Fruit fly (Drosophila melanogaster) whole organism, prepupa: ENCODE measurements around the gene CG15571.

ENCODE experiments used
- Blimp-1 ChIP-seq: fragments of 200-800 bp; sonication (Bioruptor generic); optimal IDR thresholded peaks from 3 replicates; lab custom pipeline; 2017; ENCODE audit warnings: missing biosample characterization, missing genetic modification characterization, mild to moderate bottlenecking, moderate library complexity, missing genetic modification reagents
- CG10669 ChIP-seq: fragments of 200-800 bp; sonication (Bioruptor generic); optimal IDR thresholded peaks from 3 replicates; lab custom pipeline; 2018; ENCODE audit warnings: missing biosample characterization, mild to moderate bottlenecking, missing genetic modification characterization, moderate library complexity
- CG11294 ChIP-seq: fragments of 200-800 bp; sonication (Bioruptor generic); IDR thresholded peaks from 2 replicates; pipeline ENCODE4 v1.3.6; 2022; ENCODE audit warnings: missing biosample characterization, missing genetic modification characterization
- CG11762 ChIP-seq: fragments of 200-800 bp; sonication (Bioruptor generic); optimal IDR thresholded peaks from 3 replicates; lab custom pipeline; 2016; ENCODE audit warnings: missing biosample characterization, missing genetic modification characterization; ENCODE audit not compliant: insufficient read depth
- CG11902 ChIP-seq: fragments of 200-800 bp; sonication (Bioruptor generic); optimal IDR thresholded peaks from 3 replicates; lab custom pipeline; 2016; ENCODE audit warnings: missing biosample characterization, missing genetic modification characterization
- CG15336 ChIP-seq: fragments of 200-800 bp; sonication (Bioruptor generic); IDR thresholded peaks from 2 replicates; pipeline ENCODE4 v1.3.6; 2022; ENCODE audit warnings: missing biosample characterization, missing genetic modification characterization
- CG16779 ChIP-seq: fragments of 200-800 bp; sonication (Bioruptor generic); optimal IDR thresholded peaks from 3 replicates; lab custom pipeline; 2017; ENCODE audit warnings: missing biosample characterization, mild to moderate bottlenecking, missing genetic modification characterization
- CG3032 ChIP-seq: fragments of 200-800 bp; optimal IDR thresholded peaks from 2 replicates; lab custom pipeline; 2019; ENCODE audit warnings: missing biosample characterization, mild to moderate bottlenecking, missing genetic modification characterization, moderate library complexity
- CG31627 ChIP-seq: fragments of 200-800 bp; sonication (Bioruptor generic); optimal IDR thresholded peaks from 3 replicates; lab custom pipeline; 2016; ENCODE audit warnings: missing biosample characterization, missing genetic modification characterization
- CG32006 ChIP-seq: fragments of 200-800 bp; sonication (Bioruptor generic); optimal IDR thresholded peaks from 3 replicates; lab custom pipeline; 2017; ENCODE audit warnings: missing biosample characterization, mild to moderate bottlenecking, missing genetic modification characterization
- CG34406 ChIP-seq: fragments of 200-800 bp; sonication (Bioruptor generic); optimal IDR thresholded peaks from 3 replicates; lab custom pipeline; 2016; ENCODE audit warnings: missing biosample characterization, missing genetic modification characterization
- CG3919 ChIP-seq: fragments of 200-800 bp; sonication (Bioruptor generic); optimal IDR thresholded peaks from 3 replicates; lab custom pipeline; 2016; ENCODE audit warnings: missing biosample characterization, missing genetic modification characterization
- CG4318 ChIP-seq: fragments of 200-800 bp; sonication (Bioruptor generic); optimal IDR thresholded peaks from 3 replicates; lab custom pipeline; 2017; ENCODE audit warnings: missing biosample characterization, mild to moderate bottlenecking, missing genetic modification characterization
- CG6163 ChIP-seq: fragments of 200-800 bp; sonication (Bioruptor generic); IDR thresholded peaks from 3 replicates; pipeline ENCODE4 v1.3.6; 2022; ENCODE audit warnings: missing biosample characterization, missing genetic modification characterization
- CG6276 ChIP-seq: fragments of 200-800 bp; sonication (Bioruptor generic); optimal IDR thresholded peaks from 2 replicates; lab custom pipeline; 2017; ENCODE audit warnings: missing biosample characterization, mild to moderate bottlenecking, missing genetic modification characterization
- CG6808 ChIP-seq: fragments of 200-800 bp; sonication (Bioruptor generic); optimal IDR thresholded peaks from 3 replicates; lab custom pipeline; 2017; ENCODE audit warnings: missing biosample characterization, missing genetic modification characterization, mild to moderate bottlenecking, moderate library complexity, missing genetic modification reagents
- CG6854 ChIP-seq: fragments of 200-800 bp; sonication (Bioruptor generic); optimal IDR thresholded peaks from 2 replicates; lab custom pipeline; 2017; ENCODE audit warnings: missing biosample characterization, mild to moderate bottlenecking, missing genetic modification characterization
- CG7368 ChIP-seq: fragments of 200-800 bp; sonication (Bioruptor generic); optimal IDR thresholded peaks from 3 replicates; lab custom pipeline; 2016; ENCODE audit warnings: missing biosample characterization, missing genetic modification characterization
- CG8319 ChIP-seq: fragments of 200-800 bp; sonication (Bioruptor generic); optimal IDR thresholded peaks from 3 replicates; lab custom pipeline; 2016; ENCODE audit warnings: missing biosample characterization, missing genetic modification characterization
- CG8632 ChIP-seq: fragments of 200-800 bp; sonication (Bioruptor generic); optimal IDR thresholded peaks from 3 replicates; lab custom pipeline; 2016; ENCODE audit warnings: missing biosample characterization, missing genetic modification characterization
- CG9139 ChIP-seq: fragments of 200-800 bp; sonication (Bioruptor generic); optimal IDR thresholded peaks from 3 replicates; lab custom pipeline; 2017; ENCODE audit warnings: missing biosample characterization, mild to moderate bottlenecking, missing genetic modification characterization
- Eip75B ChIP-seq: fragments of 200-800 bp; sonication (Bioruptor generic); optimal IDR thresholded peaks from 3 replicates; lab custom pipeline; 2016; ENCODE audit warnings: missing biosample characterization, missing genetic modification characterization
- Eip78C ChIP-seq: fragments of 200-800 bp; sonication (Bioruptor generic); peaks from one replicate; lab custom pipeline; 2016; ENCODE audit warnings: missing biosample characterization, missing genetic modification characterization
- Eip93F ChIP-seq: fragments of 200-800 bp; sonication (Bioruptor generic); optimal IDR thresholded peaks from 2 replicates; lab custom pipeline; 2016; ENCODE audit warnings: missing biosample characterization, mild to moderate bottlenecking, missing genetic modification characterization
- Ets21C ChIP-seq: fragments of 200-800 bp; sonication (Bioruptor generic); optimal IDR thresholded peaks from 3 replicates; lab custom pipeline; 2016; ENCODE audit warnings: missing biosample characterization, missing genetic modification characterization
- Ets96B ChIP-seq: fragments of 200-800 bp; optimal IDR thresholded peaks from 2 replicates; lab custom pipeline; 2019; ENCODE audit warnings: missing biosample characterization, mild to moderate bottlenecking, missing genetic modification characterization, moderate library complexity
- Gug ChIP-seq: fragments of 200-800 bp; sonication (Bioruptor generic); IDR thresholded peaks from 2 replicates; pipeline ENCODE4 v1.3.6; 2022; ENCODE audit warnings: missing biosample characterization, missing genetic modification characterization
- Hr39 ChIP-seq: fragments of 200-800 bp; sonication (Bioruptor generic); optimal IDR thresholded peaks from 2 replicates; lab custom pipeline; 2016; ENCODE audit warnings: missing biosample characterization, missing genetic modification characterization
- Hr4 ChIP-seq: fragments of 200-800 bp; sonication (Bioruptor generic); optimal IDR thresholded peaks from 3 replicates; lab custom pipeline; 2016; ENCODE audit warnings: missing biosample characterization, missing genetic modification characterization
- Met ChIP-seq: fragments of 200-800 bp; sonication (Bioruptor generic); optimal IDR thresholded peaks from 3 replicates; lab custom pipeline; 2016; ENCODE audit warnings: missing biosample characterization, missing genetic modification characterization
- OdsH ChIP-seq: fragments of 200-800 bp; sonication (Bioruptor generic); optimal IDR thresholded peaks from 3 replicates; lab custom pipeline; 2016; ENCODE audit warnings: missing biosample characterization, missing genetic modification characterization
- Sox14 ChIP-seq: fragments of 200-800 bp; sonication (Bioruptor generic); optimal IDR thresholded peaks from 3 replicates; lab custom pipeline; 2016; ENCODE audit warnings: missing biosample characterization, missing genetic modification characterization
- Sox15 ChIP-seq: fragments of 200-800 bp; sonication (Bioruptor generic); optimal IDR thresholded peaks from 3 replicates; lab custom pipeline; 2016; ENCODE audit warnings: missing biosample characterization, missing genetic modification characterization
- acj6 ChIP-seq: fragments of 200-800 bp; sonication (Bioruptor generic); optimal IDR thresholded peaks from 3 replicates; lab custom pipeline; 2016; ENCODE audit warnings: missing biosample characterization, missing genetic modification characterization
- cyc ChIP-seq: fragments of 200-800 bp; sonication (Bioruptor generic); optimal IDR thresholded peaks from 3 replicates; lab custom pipeline; 2016; ENCODE audit warnings: missing biosample characterization, missing genetic modification characterization
- dsx ChIP-seq: fragments of 200-800 bp; optimal IDR thresholded peaks from 3 replicates; lab custom pipeline; 2019; ENCODE audit warnings: missing biosample characterization, mild to moderate bottlenecking, missing genetic modification characterization, moderate library complexity; ENCODE audit not compliant: poor library complexity, severe bottlenecking
- eg ChIP-seq: fragments of 200-800 bp; sonication (Bioruptor generic); IDR thresholded peaks from 3 replicates; pipeline ENCODE4 v1.3.6; 2022; ENCODE audit warnings: missing biosample characterization, missing genetic modification characterization
- fd85E ChIP-seq: fragments of 200-800 bp; sonication (Bioruptor generic); optimal IDR thresholded peaks from 3 replicates; lab custom pipeline; 2016; ENCODE audit warnings: missing biosample characterization, missing genetic modification characterization
- fkh ChIP-seq: fragments of 200-800 bp; sonication (Bioruptor generic); optimal IDR thresholded peaks from 3 replicates; lab custom pipeline; 2017; ENCODE audit warnings: missing biosample characterization, mild to moderate bottlenecking, missing genetic modification characterization, moderate library complexity
- lz ChIP-seq: fragments of 200-800 bp; sonication (Bioruptor generic); optimal IDR thresholded peaks from 3 replicates; lab custom pipeline; 2016; ENCODE audit warnings: missing biosample characterization, missing genetic modification characterization
- net ChIP-seq: fragments of 200-800 bp; sonication (Bioruptor generic); optimal IDR thresholded peaks from 3 replicates; lab custom pipeline; 2016; ENCODE audit warnings: missing biosample characterization, missing genetic modification characterization
- salr ChIP-seq, 2 experiments: fragments of 200-800 bp; sonication (Bioruptor generic); optimal IDR thresholded peaks; 3 replicates each; lab custom pipeline; 2016 to 2018; ENCODE audit warnings: missing biosample characterization in 2 of 2, missing genetic modification characterization in 2 of 2, mild to moderate bottlenecking in 1 of 2
- spab ChIP-seq: fragments of 200-800 bp; sonication (Bioruptor generic); optimal IDR thresholded peaks from 2 replicates; lab custom pipeline; 2017; ENCODE audit warnings: missing biosample characterization, mild to moderate bottlenecking, missing genetic modification characterization, missing genetic modification reagents
- ss ChIP-seq, 2 experiments: fragments of 200-800 bp; sonication (Bioruptor generic); optimal IDR thresholded peaks; 2 replicates in 1 of 2; 3 replicates in 1 of 2; lab custom pipeline; 2017 to 2018; ENCODE audit warnings: mild to moderate bottlenecking in 2 of 2, missing biosample characterization in 2 of 2, missing genetic modification characterization in 2 of 2, moderate library complexity in 1 of 2
- svp ChIP-seq: fragments of 200-800 bp; sonication (Bioruptor generic); peaks from one replicate; lab custom pipeline; 2016; ENCODE audit warnings: missing biosample characterization, missing genetic modification characterization
- topi ChIP-seq: fragments of 200-800 bp; sonication (Bioruptor generic); optimal IDR thresholded peaks from 3 replicates; lab custom pipeline; 2016; ENCODE audit warnings: missing biosample characterization, missing genetic modification characterization
- vri ChIP-seq: fragments of 200-800 bp; sonication (Bioruptor generic); optimal IDR thresholded peaks from 3 replicates; lab custom pipeline; 2016; ENCODE audit warnings: missing biosample characterization, mild to moderate bottlenecking, missing genetic modification characterization

CG15571 gene

DNA sequence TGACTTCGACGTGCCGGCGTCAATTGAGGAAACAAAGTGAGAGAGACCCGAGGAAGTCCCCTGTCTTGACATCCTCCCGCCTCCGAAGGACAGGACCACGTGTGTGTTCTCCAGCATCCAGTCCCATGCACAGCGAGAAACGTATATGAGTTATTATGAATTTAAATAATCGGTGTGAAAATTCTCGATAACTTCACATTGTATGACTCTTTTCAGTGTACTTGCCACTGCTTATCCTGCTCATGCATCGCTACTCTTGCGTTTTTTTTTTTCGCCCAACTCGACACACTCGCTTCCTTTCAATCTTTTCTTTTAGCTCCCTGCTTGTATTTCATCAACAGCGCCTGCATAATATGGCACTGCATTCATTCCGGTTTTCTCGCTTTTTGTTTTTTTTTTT lies 41.4 kb downstream of the CG15571 start (continued):
- TF ChIP-seq eg (GFP tag; lab: Robert Waterston, UW), result peak; percentile 33; the same call in 1 of the 3 replicates
- no peak for TF ChIP-seq salr (GFP tag; optimal IDR thresholded peaks at IDR 0.05; lab: Kevin White, UChicago)
- no peak for TF ChIP-seq Gug (GFP tag; lab: Robert Waterston, UW)
- peak; percentile 52 for TF ChIP-seq CG11762
- TF ChIP-seq CG3919 (GFP tag; lab: Kevin White, UChicago), result peak; percentile 70
- peak; percentile 37 for TF ChIP-seq Ets96B (tag; lab: Kevin White, UChicago)
- TF ChIP-seq Sox14 (GFP tag; lab: Kevin White, UChicago), result peak; percentile 60
- no peak for TF ChIP-seq fkh (GFP tag; lab: Kevin White, UChicago)
- peak; percentile 73 for TF ChIP-seq Eip75B (GFP tag; lab: Kevin White, UChicago)
- TF ChIP-seq Blimp-1 (GFP tag; lab: Kevin White, UChicago), result no peak
- TF ChIP-seq CG11294, result no peak
- TF ChIP-seq CG8632 (GFP tag; lab: Kevin White, UChicago), result peak; percentile 62
- no peak for TF ChIP-seq CG4318 (GFP tag; lab: Kevin White, UChicago)
- peak; percentile 44; the same call in 1 of the 2 replicates for TF ChIP-seq CG15336 (GFP tag; lab: Robert Waterston, UW)
- TF ChIP-seq OdsH (GFP tag; lab: Kevin White, UChicago), result peak; percentile 53
- TF ChIP-seq svp (GFP tag; lab: Kevin White, UChicago), result peak; percentile 75
- TF ChIP-seq lz (GFP tag; lab: Kevin White, UChicago), result peak; percentile 57
- peak; percentile 33 for TF ChIP-seq CG11902 (GFP tag; lab: Kevin White, UChicago)
- TF ChIP-seq CG16779 (tag; lab: Kevin White, UChicago), result no peak
- no peak for TF ChIP-seq CG6276 (GFP tag; lab: Kevin White, UChicago)
- TF ChIP-seq CG6163 (GFP tag; lab: Robert Waterston, UW), result peak; percentile 58; the same call in 1 of the 3 replicates
- TF ChIP-seq dsx (GFP tag; lab: Kevin White, UChicago), result peak; percentile 55
- peak; percentile 59 for TF ChIP-seq cyc (GFP tag; lab: Kevin White, UChicago)
- TF ChIP-seq fd85E (GFP tag; lab: Kevin White, UChicago), result peak; percentile 33
- TF ChIP-seq spab (GFP tag; lab: Kevin White, UChicago), result peak; percentile 41
- peak; percentile 9 for TF ChIP-seq Hr4 (GFP tag; lab: Kevin White, UChicago)
- peak; percentile 5 for TF ChIP-seq CG9139 (GFP tag; lab: Kevin White, UChicago)
- TF ChIP-seq net, result peak; percentile 40
- TF ChIP-seq CG10669 (GFP tag; lab: Kevin White, UChicago), result peak; percentile 39
- TF ChIP-seq vri, result peak; percentile 33
- peak; percentile 88 for TF ChIP-seq Eip78C (GFP tag; lab: Kevin White, UChicago)
- peak; percentile 39 for TF ChIP-seq CG31627
- peak; percentile 18 for TF ChIP-seq CG32006 (GFP tag; lab: Kevin White, UChicago)
- TF ChIP-seq acj6 (GFP tag; lab: Kevin White, UChicago), result peak; percentile 52
- peak; percentile 35 for TF ChIP-seq Ets21C
- TF ChIP-seq CG3032 (tag; lab: Kevin White, UChicago), result peak; percentile 33
- TF ChIP-seq, all 60 proteins: peak for 45

DNA sequence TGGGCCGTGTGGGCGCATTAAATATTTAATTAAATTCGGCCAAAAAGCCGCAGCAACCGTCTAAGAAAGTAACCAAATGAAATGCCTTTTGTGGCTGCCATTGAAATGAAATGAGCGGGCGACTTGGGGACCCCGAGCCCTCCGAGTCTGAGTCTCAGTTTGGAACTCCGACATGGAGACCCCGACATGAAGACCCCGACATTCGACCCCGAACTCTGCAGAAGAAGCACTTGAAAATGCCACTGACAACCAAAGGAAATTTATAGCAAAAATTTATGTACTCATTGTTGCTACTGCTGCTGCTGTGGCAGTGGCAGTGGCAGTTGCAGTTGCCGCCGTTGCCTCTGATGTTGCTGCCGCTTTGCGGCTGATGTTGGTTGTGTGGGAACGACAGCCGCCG lies 43.8 kb downstream of the CG15571 start:
- peak; percentile 26 for TF ChIP-seq svp (GFP tag; lab: Kevin White, UChicago)
- TF ChIP-seq Sox15 (GFP tag; lab: Kevin White, UChicago), result no peak
- TF ChIP-seq CG8319, result peak; percentile 79
- no peak for TF ChIP-seq eg (GFP tag; lab: Robert Waterston, UW)

DNA sequence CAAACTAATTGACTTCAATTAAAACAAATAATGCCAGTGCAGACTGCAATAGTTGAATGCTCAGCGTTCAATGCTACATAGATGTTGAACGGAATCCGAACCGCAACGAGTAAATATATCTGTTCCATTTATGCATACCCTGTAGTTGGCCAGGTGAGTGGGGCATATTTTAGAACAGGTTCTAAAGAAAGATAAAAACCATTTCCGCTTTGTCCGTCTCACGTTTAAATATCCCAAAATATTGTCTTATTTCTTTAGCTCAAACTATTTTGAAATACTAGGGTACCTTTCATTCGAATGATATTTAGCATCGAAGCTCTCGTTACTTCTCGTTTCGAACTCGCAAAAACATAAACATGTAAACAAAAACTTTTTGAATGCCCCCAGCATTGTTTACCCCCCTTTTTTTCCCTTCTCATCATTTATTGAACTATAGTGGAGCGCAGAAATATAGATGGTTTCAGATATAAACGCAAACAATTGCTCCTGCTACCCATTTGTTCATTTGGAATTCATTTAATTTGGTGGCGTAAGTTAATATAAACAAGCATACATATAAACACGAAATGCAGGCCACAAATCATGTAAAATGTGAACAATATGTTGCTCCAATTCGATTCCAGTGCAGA lies 44.9 kb downstream of the CG15571 start:
- TF ChIP-seq ss (GFP tag; optimal IDR thresholded peaks at IDR 0.05; lab: Kevin White, UChicago) (no peak), Hr39 (GFP tag; lab: Kevin White, UChicago) (peak; percentile 33), CG6854 (no peak), CG11902 (GFP tag; lab: Kevin White, UChicago) (no peak), CG4318 (GFP tag; lab: Kevin White, UChicago) (no peak), Eip93F (GFP tag; lab: Kevin White, UChicago) (no peak), CG6808 (GFP tag; lab: Kevin White, UChicago) (no peak), CG11294 (peak; percentile 43; the same call in 1 of the 2 replicates), fd85E (GFP tag; lab: Kevin White, UChicago) (no peak), CG7368 (GFP tag; lab: Kevin White, UChicago) (no peak), CG6163 (GFP tag; lab: Robert Waterston, UW) (peak; percentile 77), Blimp-1 (GFP tag; lab: Kevin White, UChicago) (no peak), CG15336 (GFP tag; lab: Robert Waterston, UW) (peak; percentile 64), CG34406 (no peak), svp (GFP tag; lab: Kevin White, UChicago) (peak; percentile 20), Met (GFP tag; lab: Kevin White, UChicago) (peak; percentile 28), topi (peak; percentile 9), CG10669 (GFP tag; lab: Kevin White, UChicago) (no peak), OdsH (GFP tag; lab: Kevin White, UChicago) (peak; percentile 46)
